Fruit fly (Drosophila melanogaster) whole organism, embryonic: ENCODE data around the gene upSET.

Experiments
- Antp ChIP-seq: fragments of 200-800 bp; sonication (Bioruptor generic); optimal IDR thresholded peaks from 3 replicates; lab custom pipeline; 2016; ENCODE audit warnings: missing biosample characterization, missing genetic modification characterization
- BEAF-32 ChIP-seq: fragments of 200-800 bp; sonication (Bioruptor generic); optimal IDR thresholded peaks from 3 replicates; lab custom pipeline; 2017; ENCODE audit warnings: missing biosample characterization, missing genetic modification characterization, mild to moderate bottlenecking, moderate library complexity, missing genetic modification reagents
- CG10274 ChIP-seq: fragments of 200-800 bp; sonication (Bioruptor generic); optimal IDR thresholded peaks from 3 replicates; lab custom pipeline; 2017; ENCODE audit warnings: missing biosample characterization, mild to moderate bottlenecking, missing genetic modification characterization
- CG11247 ChIP-seq: fragments of 200-800 bp; sonication (Bioruptor generic); IDR thresholded peaks from 2 replicates; pipeline ENCODE4 v1.3.6; 2022; ENCODE audit warnings: missing biosample characterization, missing genetic modification characterization
- CG11723 ChIP-seq: fragments of 200-800 bp; sonication (Bioruptor generic); optimal IDR thresholded peaks from 2 replicates; lab custom pipeline; 2017; ENCODE audit warnings: missing biosample characterization, mild to moderate bottlenecking, missing genetic modification characterization
- CG13424 ChIP-seq: fragments of 200-800 bp; sonication (Bioruptor generic); optimal IDR thresholded peaks from 2 replicates; lab custom pipeline; 2019; ENCODE audit warnings: missing biosample characterization, mild to moderate bottlenecking, missing genetic modification characterization, moderate library complexity
- CG13775 ChIP-seq: fragments of 200-800 bp; sonication (Bioruptor generic); optimal IDR thresholded peaks from 3 replicates; lab custom pipeline; 2017; ENCODE audit warnings: missing biosample characterization, mild to moderate bottlenecking, missing genetic modification characterization
- CG14441 ChIP-seq: fragments of 200-800 bp; sonication (Bioruptor generic); IDR thresholded peaks from 2 replicates; pipeline ENCODE4 v1.3.6; 2022; ENCODE audit warnings: missing biosample characterization, missing genetic modification characterization
- CG1603 ChIP-seq: fragments of 200-800 bp; sonication (Bioruptor generic); optimal IDR thresholded peaks from 2 replicates; lab custom pipeline; 2019; ENCODE audit warnings: missing biosample characterization, mild to moderate bottlenecking, missing genetic modification characterization, moderate library complexity
- CG17328 ChIP-seq: fragments of 200-800 bp; sonication (Bioruptor generic); IDR thresholded peaks from 2 replicates; pipeline ENCODE4 v1.3.6; 2022; ENCODE audit warnings: missing biosample characterization, missing genetic modification characterization
- CG1832 ChIP-seq: fragments of 200-800 bp; sonication (Bioruptor generic); optimal IDR thresholded peaks from 2 replicates; lab custom pipeline; 2017; ENCODE audit warnings: missing biosample characterization, mild to moderate bottlenecking, missing genetic modification characterization, inconsistent platforms
- CG18619 ChIP-seq: fragments of 200-800 bp; sonication (Bioruptor generic); optimal IDR thresholded peaks from 3 replicates; lab custom pipeline; 2017; ENCODE audit warnings: missing biosample characterization, mild to moderate bottlenecking, missing genetic modification characterization
- CG2875 ChIP-seq: fragments of 200-800 bp; sonication (Bioruptor generic); optimal IDR thresholded peaks from 2 replicates; lab custom pipeline; 2017; ENCODE audit warnings: missing biosample characterization, mild to moderate bottlenecking, missing genetic modification characterization, missing genetic modification reagents
- CG3065 ChIP-seq: fragments of 200-800 bp; sonication (Bioruptor generic); optimal IDR thresholded peaks from 2 replicates; lab custom pipeline; 2016; ENCODE audit warnings: missing biosample characterization, missing genetic modification characterization
- CG4360 ChIP-seq: fragments of 200-800 bp; sonication (Bioruptor generic); IDR thresholded peaks from 2 replicates; pipeline ENCODE4 v1.3.6; 2022; ENCODE audit warnings: missing biosample characterization, missing genetic modification characterization
- CG43689 ChIP-seq: fragments of 200-800 bp; sonication (Bioruptor generic); IDR thresholded peaks from 2 replicates; pipeline ENCODE4 v1.3.6; 2022; ENCODE audit warnings: missing biosample characterization, missing genetic modification characterization
- CG6683 ChIP-seq: fragments of 200-800 bp; sonication (Bioruptor generic); optimal IDR thresholded peaks from 2 replicates; lab custom pipeline; 2017; ENCODE audit warnings: missing biosample characterization, mild to moderate bottlenecking, missing genetic modification characterization, missing genetic modification reagents
- CG8290 ChIP-seq, 3 experiments: fragments of 200-800 bp; sonication (Bioruptor generic); optimal IDR thresholded peaks; 2 replicates each; lab custom pipeline; 2016 to 2019; ENCODE audit warnings: missing biosample characterization in 3 of 3, missing genetic modification characterization in 3 of 3, mild to moderate bottlenecking in 2 of 3, moderate library complexity in 1 of 3
- CG9797 ChIP-seq: fragments of 200-800 bp; sonication (Bioruptor generic); optimal IDR thresholded peaks from 3 replicates; lab custom pipeline; 2018; ENCODE audit warnings: missing biosample characterization, mild to moderate bottlenecking, missing genetic modification characterization
- Dbx ChIP-seq: fragments of 200-800 bp; sonication (Bioruptor generic); IDR thresholded peaks from 3 replicates; pipeline ENCODE4 v1.3.6; 2022; ENCODE audit warnings: missing biosample characterization, missing genetic modification characterization
- E2f1 ChIP-seq: fragments of 200-800 bp; sonication (Bioruptor generic); IDR thresholded peaks from 2 replicates; pipeline ENCODE4 v1.3.6; 2022; ENCODE audit warnings: missing biosample characterization, missing genetic modification characterization
- Ets97D ChIP-seq: fragments of 200-800 bp; sonication (Bioruptor generic); optimal IDR thresholded peaks from 3 replicates; lab custom pipeline; 2016; ENCODE audit warnings: missing biosample characterization, missing genetic modification characterization
- Fer3 ChIP-seq: fragments of 200-800 bp; sonication (Bioruptor generic); optimal IDR thresholded peaks from 2 replicates; lab custom pipeline; 2018; ENCODE audit warnings: missing biosample characterization, mild to moderate bottlenecking, missing genetic modification characterization, moderate library complexity
- HLH3B ChIP-seq: fragments of 200-800 bp; sonication (Bioruptor generic); IDR thresholded peaks from 2 replicates; pipeline ENCODE4 v1.3.6; 2022; ENCODE audit warnings: missing biosample characterization, missing genetic modification characterization
- Hmr ChIP-seq: fragments of 200-800 bp; sonication (Bioruptor generic); optimal IDR thresholded peaks from 3 replicates; lab custom pipeline; 2017; ENCODE audit warnings: mild to moderate bottlenecking, missing biosample characterization, missing genetic modification reagents, missing genetic modification characterization
- Hr39 ChIP-seq: fragments of >200 bp; optimal IDR thresholded peaks from 2 replicates; lab custom pipeline; 2017
- Jarid2 ChIP-seq: fragments of 200-800 bp; sonication (Bioruptor generic); optimal IDR thresholded peaks from 3 replicates; lab custom pipeline; 2017; ENCODE audit warnings: mild to moderate bottlenecking, missing biosample characterization, missing genetic modification reagents, missing genetic modification characterization
- Mes4 ChIP-seq: fragments of 200-800 bp; sonication (Bioruptor generic); optimal IDR thresholded peaks from 2 replicates; lab custom pipeline; 2016; ENCODE audit warnings: missing biosample characterization, missing genetic modification characterization
- NfI ChIP-seq: fragments of 200-800 bp; sonication (Bioruptor generic); optimal IDR thresholded peaks from 3 replicates; lab custom pipeline; 2018; ENCODE audit warnings: missing biosample characterization, mild to moderate bottlenecking, missing genetic modification characterization, moderate library complexity
- Oli ChIP-seq: fragments of 200-800 bp; sonication (Bioruptor generic); optimal IDR thresholded peaks from 2 replicates; lab custom pipeline; 2018; ENCODE audit warnings: missing biosample characterization, mild to moderate bottlenecking, missing genetic modification characterization, moderate library complexity
- PHDP ChIP-seq: fragments of 200-800 bp; sonication (Bioruptor generic); optimal IDR thresholded peaks from 3 replicates; lab custom pipeline; 2018; ENCODE audit warnings: missing biosample characterization, mild to moderate bottlenecking, missing genetic modification characterization, moderate library complexity
- Six4 ChIP-seq: fragments of 200-800 bp; sonication (Bioruptor generic); optimal IDR thresholded peaks from 2 replicates; lab custom pipeline; 2016; ENCODE audit warnings: missing biosample characterization, missing genetic modification characterization
- Spps ChIP-seq: fragments of 200-800 bp; sonication (Bioruptor generic); optimal IDR thresholded peaks from 2 replicates; lab custom pipeline; 2018; ENCODE audit warnings: missing biosample characterization, mild to moderate bottlenecking, missing genetic modification characterization
- TFAM ChIP-seq: fragments of 200-800 bp; sonication (Bioruptor generic); optimal IDR thresholded peaks from 2 replicates; lab custom pipeline; 2017; ENCODE audit warnings: missing biosample characterization, missing genetic modification characterization, inconsistent platforms
- dpn ChIP-seq, 2 experiments: fragments of 200-800 bp; sonication (Bioruptor generic); optimal IDR thresholded peaks; 3 replicates each; lab custom pipeline; 2016; ENCODE audit warnings: missing biosample characterization in 2 of 2, missing genetic modification characterization in 2 of 2
- hb ChIP-seq: fragments of 200-800 bp; sonication (Bioruptor generic); IDR thresholded peaks from 3 replicates; pipeline ENCODE4 v1.3.6; 2022; ENCODE audit warnings: missing biosample characterization, missing genetic modification characterization; ENCODE audit not compliant: partially characterized antibody
- her ChIP-seq: fragments of 200-800 bp; sonication (Bioruptor generic); optimal IDR thresholded peaks from 2 replicates; lab custom pipeline; 2016; ENCODE audit warnings: missing biosample characterization, missing genetic modification characterization
- lbe ChIP-seq: fragments of 200-800 bp; sonication (Bioruptor generic); optimal IDR thresholded peaks from 2 replicates; lab custom pipeline; 2016; ENCODE audit warnings: missing biosample characterization, mild to moderate bottlenecking, missing genetic modification characterization
- lilli ChIP-seq: fragments of 200-800 bp; sonication (Bioruptor generic); optimal IDR thresholded peaks from 3 replicates; lab custom pipeline; 2016; ENCODE audit warnings: missing biosample characterization, missing genetic modification characterization
- pb ChIP-seq: fragments of 200-800 bp; sonication (Bioruptor generic); optimal IDR thresholded peaks from 3 replicates; lab custom pipeline; 2016; ENCODE audit warnings: missing biosample characterization, missing genetic modification characterization
- pfk ChIP-seq: fragments of 200-800 bp; sonication (Bioruptor generic); optimal IDR thresholded peaks from 2 replicates; lab custom pipeline; 2018; ENCODE audit warnings: missing biosample characterization, mild to moderate bottlenecking, missing genetic modification characterization, moderate library complexity
- phol ChIP-seq: fragments of 200-800 bp; sonication (Bioruptor generic); optimal IDR thresholded peaks from 3 replicates; lab custom pipeline; 2018; ENCODE audit warnings: missing biosample characterization, mild to moderate bottlenecking, missing genetic modification characterization, moderate library complexity
- sd ChIP-seq: fragments of 200-800 bp; sonication (Bioruptor generic); optimal IDR thresholded peaks from 3 replicates; lab custom pipeline; 2018; ENCODE audit warnings: missing biosample characterization, mild to moderate bottlenecking, missing genetic modification characterization, moderate library complexity
- sens ChIP-seq: fragments of 200-800 bp; sonication (Bioruptor generic); peaks from one replicate; lab custom pipeline; 2016; ENCODE audit warnings: missing biosample characterization, missing genetic modification characterization
- seq ChIP-seq: fragments of 200-800 bp; sonication (Bioruptor generic); IDR thresholded peaks from 2 replicates; pipeline ENCODE4 v1.3.6; 2022; ENCODE audit warnings: missing biosample characterization, missing genetic modification characterization
- ssp ChIP-seq: fragments of 200-800 bp; sonication (Bioruptor generic); IDR thresholded peaks from 2 replicates; pipeline ENCODE4 v1.3.6; 2022; ENCODE audit warnings: missing biosample characterization, missing genetic modification characterization
- stc ChIP-seq: fragments of 200-800 bp; sonication (Bioruptor generic); IDR thresholded peaks from 2 replicates; pipeline ENCODE4 v1.3.6; 2022; ENCODE audit warnings: missing biosample characterization, missing genetic modification characterization
- tio ChIP-seq: fragments of 200-800 bp; sonication (Bioruptor generic); optimal IDR thresholded peaks from 2 replicates; lab custom pipeline; 2017; ENCODE audit warnings: missing biosample characterization, missing genetic modification characterization, inconsistent platforms
- tup ChIP-seq: fragments of 200-800 bp; sonication (Bioruptor generic); optimal IDR thresholded peaks from 2 replicates; lab custom pipeline; 2016; ENCODE audit warnings: missing biosample characterization, mild to moderate bottlenecking, missing genetic modification characterization, moderate library complexity
- zen ChIP-seq: fragments of 200-800 bp; sonication (Bioruptor generic); optimal IDR thresholded peaks from 3 replicates; lab custom pipeline; 2018; ENCODE audit warnings: missing biosample characterization, mild to moderate bottlenecking, missing genetic modification characterization, moderate library complexity

upSET gene

DNA sequence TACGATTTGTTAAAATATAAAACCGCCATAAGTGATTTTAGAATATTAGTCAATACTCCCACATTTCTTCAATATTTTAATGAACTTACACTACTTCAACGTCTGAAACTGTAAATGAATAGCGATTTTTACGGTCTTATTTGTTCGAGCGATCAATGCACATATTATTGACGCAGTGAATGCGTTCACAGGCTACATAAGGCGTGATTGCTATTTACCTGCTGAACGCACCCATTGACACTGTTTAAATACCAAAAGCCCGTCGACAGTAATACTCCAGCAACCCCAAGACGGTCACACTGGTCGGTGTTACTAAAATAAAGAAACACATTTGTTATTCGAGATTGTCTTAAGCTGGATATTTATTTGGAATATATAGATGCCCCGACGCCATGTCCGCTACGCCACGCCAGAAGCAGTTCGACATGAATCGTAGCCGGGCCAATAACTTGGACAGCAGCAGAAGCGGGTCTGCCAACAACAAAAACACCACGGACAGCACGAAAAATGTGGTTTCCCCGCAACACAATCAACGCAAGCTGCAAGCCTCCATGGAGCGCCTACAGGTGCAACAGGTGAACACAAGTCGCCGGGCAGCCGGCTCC lies 49.1 kb downstream of the upSET start, which contains the start of gene CG6833 (continued):
- no peak for TF ChIP-seq CG6683
- TF ChIP-seq pb (GFP tag; lab: Kevin White, UChicago): peak; percentile 77
- TF ChIP-seq her (GFP tag; lab: Kevin White, UChicago): peak; percentile 66
- no peak for TF ChIP-seq TFAM (GFP tag; lab: Kevin White, UChicago)
- 0 out of 2 replicates have a peak, but pooled peaks have one; percentile 17 for TF ChIP-seq stc (GFP tag; lab: Robert Waterston, UW)
- TF ChIP-seq tio: no peak
- peak; percentile 65 for TF ChIP-seq zen (tag; lab: Kevin White, UChicago)
- TF ChIP-seq Spps (tag; lab: Kevin White, UChicago): no peak
- TF ChIP-seq Mes4 (GFP tag; lab: Kevin White, UChicago): peak; percentile 11
- TF ChIP-seq Jarid2 (GFP tag; lab: Kevin White, UChicago): no peak
- peak; percentile 86 for TF ChIP-seq sens (GFP tag; lab: Kevin White, UChicago)
- TF ChIP-seq CG1832: no peak
- TF ChIP-seq hb (GFP tag; lab: Robert Waterston, UW): no peak
- TF ChIP-seq HLH3B (GFP tag; lab: Robert Waterston, UW): peak; percentile 68
- TF ChIP-seq BEAF-32: peak; percentile 32
- TF ChIP-seq CG17328 (GFP tag; lab: Robert Waterston, UW): peak; percentile 58
- peak; percentile 6 for TF ChIP-seq CG10274
- no peak for TF ChIP-seq CG3065 (GFP tag; lab: Kevin White, UChicago)
- peak; percentile 44; the same call in 1 of the 2 replicates for TF ChIP-seq CG4360 (GFP tag; lab: Robert Waterston, UW)
- peak; percentile 73 for TF ChIP-seq dpn (GFP tag; optimal IDR thresholded peaks at IDR 0.05; lab: Kevin White, UChicago)
- peak; percentile 7 for TF ChIP-seq Oli
- TF ChIP-seq Ets97D (GFP tag; lab: Kevin White, UChicago): peak; percentile 64
- TF ChIP-seq CG13424 (tag; lab: Kevin White, UChicago): peak; percentile 63
- TF ChIP-seq CG14441 (GFP tag; lab: Robert Waterston, UW): peak; percentile 84
- TF ChIP-seq CG1603 (tag; lab: Kevin White, UChicago): peak; percentile 83
- peak; percentile 59 for TF ChIP-seq CG13775 (GFP tag; lab: Kevin White, UChicago)
- peak; percentile 82 for TF ChIP-seq CG11247 (GFP tag; lab: Robert Waterston, UW)
- no peak for TF ChIP-seq lbe (GFP tag; lab: Kevin White, UChicago)
- no peak for TF ChIP-seq sd (tag; lab: Kevin White, UChicago)
- peak; percentile 41 for TF ChIP-seq Six4 (GFP tag; lab: Kevin White, UChicago)
- peak; percentile 74 for TF ChIP-seq E2f1 (GFP tag; lab: Robert Waterston, UW)
- TF ChIP-seq lilli (GFP tag; lab: Kevin White, UChicago): peak; percentile 85
- no peak for TF ChIP-seq CG11723
- peak; percentile 35 for TF ChIP-seq CG2875 (GFP tag; lab: Kevin White, UChicago)
- peak; percentile 65 for TF ChIP-seq CG8290 (GFP tag; optimal IDR thresholded peaks at IDR 0.05; lab: Kevin White, UChicago)
- TF ChIP-seq CG8290 (tag; optimal IDR thresholded peaks at IDR 0.05; lab: Kevin White, UChicago): peak in 1 of 2 experiments; percentile 92
- TF ChIP-seq PHDP: peak; percentile 10
- TF ChIP-seq pfk (GFP tag; lab: Kevin White, UChicago): no peak
- TF ChIP-seq phol (tag; lab: Kevin White, UChicago): peak; percentile 73
- no peak for TF ChIP-seq Hr39
- no peak for TF ChIP-seq tup (GFP tag; lab: Kevin White, UChicago)
- peak; percentile 83 for TF ChIP-seq Antp
- TF ChIP-seq CG43689: peak; percentile 46; the same call in 1 of the 2 replicates
- peak; percentile 87 for TF ChIP-seq CG9797 (GFP tag; lab: Kevin White, UChicago)
- peak; percentile 71 for TF ChIP-seq NfI (GFP tag; lab: Kevin White, UChicago)
- TF ChIP-seq Fer3 (tag; lab: Kevin White, UChicago): peak; percentile 71
- TF ChIP-seq CG18619 (GFP tag; lab: Kevin White, UChicago): peak; percentile 34
- TF ChIP-seq ssp (GFP tag; lab: Robert Waterston, UW): peak; percentile 77
- TF ChIP-seq Hmr (GFP tag; lab: Kevin White, UChicago): peak; percentile 60
- TF ChIP-seq seq (GFP tag; lab: Robert Waterston, UW): no peak
- peak; percentile 86 for TF ChIP-seq Dbx (GFP tag; lab: Robert Waterston, UW)
